Worm (Caenorhabditis elegans): Measurements from ENCODE around the gene clh-2.

DNA sequence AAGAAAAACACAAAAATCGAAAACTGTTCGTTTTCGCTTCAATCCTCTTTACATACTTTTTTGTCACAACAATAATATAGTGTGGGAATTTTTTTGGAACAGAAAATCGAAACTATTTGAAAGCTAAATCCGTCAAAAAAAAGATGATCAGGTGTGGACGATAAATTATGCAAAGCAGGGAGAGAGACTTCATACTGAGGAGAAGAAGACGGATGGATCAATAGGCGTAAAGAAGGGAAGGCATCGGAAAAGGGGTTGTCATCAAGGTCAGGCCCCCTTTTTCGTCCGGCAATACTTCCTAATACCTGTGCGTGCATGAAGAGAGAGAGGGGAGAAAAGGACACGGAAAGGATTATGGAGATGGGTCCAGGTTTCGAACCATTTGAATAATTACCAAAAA, 48.7 kb downstream of the clh-2 start:
- TF ChIP-seq hlh-26 (GFP tag; conservative IDR thresholded peaks at IDR 0.05), result no peak
- no peak for TF ChIP-seq zim-3 (tag; optimal IDR thresholded peaks at IDR 0.05)
- no peak for TF ChIP-seq unc-130 (GFP tag; optimal IDR thresholded peaks at IDR 0.05)
- TF ChIP-seq lsy-27 (tag; optimal IDR thresholded peaks at IDR 0.05; ENCODE audit: borderline replicate concordance, insufficient read depth), result no peak
- no peak for TF ChIP-seq Y53G8AR.9 (GFP tag; conservative IDR thresholded peaks at IDR 0.05)
- TF ChIP-seq C17E4.6 (GFP tag; IDR thresholded peaks at IDR 0.05), result no peak
- TF ChIP-seq madf-10 (tag; optimal IDR thresholded peaks at IDR 0.05), result no peak
- TF ChIP-seq nhr-27 (tag; optimal IDR thresholded peaks at IDR 0.05), result no peak
- no peak for TF ChIP-seq rpc-1 (optimal IDR thresholded peaks at IDR 0.05)
- no peak for TF ChIP-seq rpc-1 (tag; optimal IDR thresholded peaks at IDR 0.05)
- TF ChIP-seq let-607 (tag; optimal IDR thresholded peaks at IDR 0.05), result no peak
- TF ChIP-seq xnd-1 (tag; optimal IDR thresholded peaks at IDR 0.05), result no peak
